Fruit fly (Drosophila melanogaster) whole organism, wandering third instar larva: ENCODE data around the gene Lar.

ENCODE experiments used
- Abd-B ChIP-seq: fragments of >200 bp; optimal IDR thresholded peaks from 2 replicates; lab custom pipeline; 2017; ENCODE audit warnings: missing biosample characterization, missing genetic modification characterization
- CG32264 ChIP-seq: fragments of 200-800 bp; sonication (Bioruptor generic); optimal IDR thresholded peaks from 2 replicates; lab custom pipeline; 2016; ENCODE audit warnings: missing biosample characterization, missing genetic modification characterization
- CG9705 ChIP-seq: fragments of 200-800 bp; sonication (Bioruptor generic); optimal IDR thresholded peaks from 2 replicates; lab custom pipeline; 2018; ENCODE audit warnings: missing biosample characterization, mild to moderate bottlenecking, missing genetic modification characterization
- CrebA ChIP-seq: fragments of 200-800 bp; sonication (Bioruptor generic); optimal IDR thresholded peaks from 2 replicates; lab custom pipeline; 2016; ENCODE audit warnings: missing biosample characterization, mild to moderate bottlenecking, missing genetic modification characterization, borderline replicate concordance
- GATAd ChIP-seq: sonication (Bioruptor generic); optimal IDR thresholded peaks from 2 replicates; lab custom pipeline; 2016; ENCODE audit warnings: missing biosample characterization, missing genetic modification characterization
- HLH106 ChIP-seq: fragments of 200-800 bp; optimal IDR thresholded peaks from 3 replicates; lab custom pipeline; 2019; ENCODE audit warnings: missing biosample characterization, mild to moderate bottlenecking, missing genetic modification characterization, moderate library complexity
- Hr78 ChIP-seq: fragments of >200 bp; optimal IDR thresholded peaks from 2 replicates; lab custom pipeline; 2017; ENCODE audit warnings: missing biosample characterization, missing genetic modification characterization
- Hr83 ChIP-seq: fragments of 200-300 bp; sonication (Bioruptor generic); optimal IDR thresholded peaks from 2 replicates; lab custom pipeline; 2016; ENCODE audit warnings: missing biosample characterization, mild to moderate bottlenecking, missing genetic modification characterization, moderate library complexity; ENCODE audit not compliant: poor library complexity, severe bottlenecking
- Jra ChIP-seq: sonication (Bioruptor generic); optimal IDR thresholded peaks from 2 replicates; lab custom pipeline; 2016; ENCODE audit warnings: missing biosample characterization, missing genetic modification characterization
- Mio ChIP-seq: sonication (Bioruptor generic); optimal IDR thresholded peaks from 2 replicates; lab custom pipeline; 2016; ENCODE audit warnings: missing biosample characterization, missing genetic modification characterization
- Myc ChIP-seq: fragments of >200 bp; optimal IDR thresholded peaks from 2 replicates; lab custom pipeline; 2017
- N ChIP-seq: fragments of >200 bp; optimal IDR thresholded peaks from 2 replicates; lab custom pipeline; 2018; ENCODE audit warnings: missing biosample characterization, missing external identifiers, missing genetic modification characterization
- OdsH ChIP-seq: fragments of 200-800 bp; sonication (Bioruptor generic); optimal IDR thresholded peaks from 2 replicates; lab custom pipeline; 2016; ENCODE audit warnings: missing biosample characterization, mild to moderate bottlenecking, missing genetic modification characterization
- Rel ChIP-seq, 2 experiments: fragments of 200-800 bp; sonication (Bioruptor generic) in 1 of 2; optimal IDR thresholded peaks; 2 replicates in 1 of 2; 3 replicates in 1 of 2; lab custom pipeline; 2016 to 2019; ENCODE audit warnings: mild to moderate bottlenecking in 2 of 2, missing biosample characterization in 2 of 2, missing genetic modification characterization in 2 of 2, moderate library complexity in 1 of 2
- Sp1 ChIP-seq: fragments of 200-800 bp; sonication (Bioruptor generic); optimal IDR thresholded peaks from 3 replicates; lab custom pipeline; 2019; ENCODE audit warnings: missing biosample characterization, mild to moderate bottlenecking, missing genetic modification characterization, moderate library complexity
- Vsx2 ChIP-seq: fragments of 200-300, 225-300 bp; sonication (Bioruptor generic); optimal IDR thresholded peaks from 2 replicates; lab custom pipeline; 2018; ENCODE audit warnings: missing biosample characterization, missing genetic modification characterization; ENCODE audit not compliant: partially characterized antibody
- br ChIP-seq: fragments of 200-800 bp; sonication (Bioruptor generic); optimal IDR thresholded peaks from 2 replicates; lab custom pipeline; 2016; ENCODE audit warnings: missing biosample characterization, missing genetic modification characterization
- brk ChIP-seq: fragments of 200-800 bp; sonication (Bioruptor generic); optimal IDR thresholded peaks from 2 replicates; lab custom pipeline; 2016; ENCODE audit warnings: missing biosample characterization, mild to moderate bottlenecking, missing genetic modification characterization
- dl ChIP-seq, 2 experiments: fragments of 175-275, 200-275 bp in 1 of 2; fragments of 200-275 bp in 1 of 2; sonication (Bioruptor generic); optimal IDR thresholded peaks; lab custom pipeline; 2018; ENCODE audit warnings: mild to moderate bottlenecking in 2 of 2, missing biosample characterization in 2 of 2, missing genetic modification characterization in 2 of 2, moderate library complexity in 2 of 2; ENCODE audit not compliant: partially characterized antibody in 2 of 2, insufficient read depth in 1 of 2
- dmrt93B ChIP-seq: fragments of 200-800 bp; sonication (Bioruptor generic); optimal IDR thresholded peaks from 2 replicates; lab custom pipeline; 2018; ENCODE audit warnings: missing biosample characterization, mild to moderate bottlenecking, missing genetic modification characterization
- dsf ChIP-seq: sonication (Bioruptor generic); optimal IDR thresholded peaks from 2 replicates; lab custom pipeline; 2016; ENCODE audit warnings: missing biosample characterization, missing genetic modification characterization, borderline replicate concordance
- ey ChIP-seq: fragments of 200-800 bp; sonication (Bioruptor generic); optimal IDR thresholded peaks from 2 replicates; lab custom pipeline; 2016; ENCODE audit warnings: missing biosample characterization, missing genetic modification characterization
- foxo ChIP-seq, 2 experiments: fragments of 200-800 bp; sonication (Bioruptor generic); optimal IDR thresholded peaks; 2 replicates in 1 of 2; 3 replicates in 1 of 2; lab custom pipeline; 2016 to 2017; ENCODE audit warnings: missing biosample characterization in 2 of 2, missing genetic modification characterization in 2 of 2
- fru ChIP-seq: fragments of 200-800 bp; sonication (Bioruptor generic); optimal IDR thresholded peaks from 3 replicates; lab custom pipeline; 2016; ENCODE audit warnings: missing biosample characterization, mild to moderate bottlenecking, missing genetic modification characterization
- h ChIP-seq: fragments of 200-800 bp; sonication (Bioruptor generic); optimal IDR thresholded peaks from 3 replicates; lab custom pipeline; 2016; ENCODE audit warnings: missing biosample characterization, mild to moderate bottlenecking, missing genetic modification characterization
- jim ChIP-seq: fragments of 175-275, 200-325 bp; sonication (Bioruptor generic); optimal IDR thresholded peaks from 2 replicates; lab custom pipeline; 2016; ENCODE audit warnings: missing biosample characterization, mild to moderate bottlenecking, missing genetic modification characterization
- pan ChIP-seq: fragments of >200 bp; optimal IDR thresholded peaks from 2 replicates; lab custom pipeline; 2017
- psq ChIP-seq: fragments of 200-800 bp; sonication (Bioruptor generic); optimal IDR thresholded peaks from 3 replicates; lab custom pipeline; 2017; ENCODE audit warnings: missing biosample characterization, mild to moderate bottlenecking, missing genetic modification characterization, moderate library complexity
- rgr ChIP-seq: fragments of 200-800 bp; sonication (Bioruptor generic); optimal IDR thresholded peaks from 3 replicates; lab custom pipeline; 2016; ENCODE audit warnings: missing biosample characterization, mild to moderate bottlenecking, missing genetic modification characterization
- sv ChIP-seq: fragments of 200-800 bp; sonication (Bioruptor generic); optimal IDR thresholded peaks from 3 replicates; lab custom pipeline; 2016; ENCODE audit warnings: missing biosample characterization, missing genetic modification characterization
- usp ChIP-seq: fragments of >200 bp; optimal IDR thresholded peaks from 2 replicates; lab custom pipeline; 2017; ENCODE audit warnings: missing biosample characterization, missing genetic modification characterization
- woc ChIP-seq: sonication (Bioruptor generic); optimal IDR thresholded peaks from 2 replicates; lab custom pipeline; 2016; ENCODE audit warnings: missing biosample characterization, mild to moderate bottlenecking, missing genetic modification characterization

The Lar gene

dm6 chr2L:19576299-19576971 is 10.0 kb upstream of the Lar start:
- TF ChIP-seq br (GFP tag; lab: Kevin White, UChicago) (peak; percentile 15), h (GFP tag; lab: Kevin White, UChicago) (peak; percentile 5), Hr78 (GFP tag; lab: Kevin White, UChicago) (peak; percentile 71), Abd-B (peak; percentile 28), sv (GFP tag; lab: Kevin White, UChicago) (no peak), N (GFP tag; lab: Kevin White, UChicago) (peak; percentile 85), psq (no peak), Jra (GFP tag; lab: Kevin White, UChicago) (no peak)

DNA sequence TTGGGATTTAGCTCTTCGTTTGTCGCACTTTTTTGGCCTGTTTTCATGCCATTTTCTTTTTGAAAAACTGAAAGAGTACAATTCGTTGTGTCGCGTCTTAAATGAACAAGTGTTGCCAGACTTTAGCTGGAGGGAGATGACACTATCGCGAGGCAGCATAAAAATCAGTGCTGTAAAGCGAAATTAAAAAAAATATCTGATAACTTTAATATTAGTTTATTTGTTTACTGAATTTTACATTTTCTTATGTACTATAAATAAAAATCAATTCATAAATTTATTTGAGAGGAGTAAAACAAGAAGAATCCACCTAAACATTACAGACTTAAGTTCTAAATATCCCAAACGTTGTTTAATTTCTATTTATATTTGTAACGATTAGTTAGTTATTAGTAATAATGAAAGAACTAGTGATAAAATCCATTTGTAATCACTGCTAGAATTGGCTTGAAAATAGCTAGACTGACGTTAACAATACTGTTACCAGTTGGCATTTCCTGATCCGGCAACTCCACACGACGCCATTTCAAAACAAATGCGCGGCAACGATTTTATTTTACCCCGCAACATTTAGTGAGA is 9.1 kb upstream of the Lar start, which contains the start of the genes spi and msb1l:
TSS of gene spi (minus strand) at position 129 of the 579 bp plus-strand sequence.
TSS of gene msb1l (plus strand) at position 515 of the 579 bp plus-strand sequence.
- TF ChIP-seq dmrt93B (GFP tag; lab: Kevin White, UChicago) (peak; percentile 20), Rel (GFP tag; optimal IDR thresholded peaks at IDR 0.05; lab: Kevin White, UChicago) (no peak), Rel (tag; optimal IDR thresholded peaks at IDR 0.05; lab: Kevin White, UChicago) (no peak), dl (GFP tag; optimal IDR thresholded peaks at IDR 0.05; lab: Kevin White, UChicago; ENCODE audit: insufficient read depth in 1 of 2, partially characterized antibody in 2 of 2) (no peak), OdsH (GFP tag; lab: Kevin White, UChicago) (peak; percentile 16), Jra (GFP tag; lab: Kevin White, UChicago) (peak; percentile 2), CG9705 (GFP tag; lab: Kevin White, UChicago) (peak; percentile 3), pan (lab: Kevin White, UChicago) (no peak), Abd-B (no peak), GATAd (GFP tag; lab: Kevin White, UChicago) (no peak), sv (GFP tag; lab: Kevin White, UChicago) (no peak), psq (peak; percentile 36), HLH106 (tag; lab: Kevin White, UChicago) (peak; percentile 72), brk (GFP tag; lab: Kevin White, UChicago) (no peak), Hr78 (GFP tag; lab: Kevin White, UChicago) (no peak), woc (peak; percentile 61), foxo (GFP tag; optimal IDR thresholded peaks at IDR 0.05; lab: Kevin White, UChicago) (peak in 1 of 2 experiments; percentile 69), CrebA (no peak), ey (GFP tag; lab: Kevin White, UChicago) (peak; percentile 23), Myc (lab: Kevin White, UChicago) (peak; percentile 75), Hr83 (peak; percentile 39), h (GFP tag; lab: Kevin White, UChicago) (peak; percentile 60), jim (no peak), CG32264 (GFP tag; lab: Kevin White, UChicago) (no peak), rgr (GFP tag; lab: Kevin White, UChicago) (peak; percentile 48), usp (no peak), dsf (GFP tag; lab: Kevin White, UChicago) (peak; percentile 44), Vsx2 (GFP tag; lab: Kevin White, UChicago) (no peak), fru (GFP tag; lab: Kevin White, UChicago) (no peak), Sp1 (GFP tag; lab: Kevin White, UChicago) (peak; percentile 41), N (GFP tag; lab: Kevin White, UChicago) (no peak)

- TF ChIP-seq Mio (GFP tag; lab: Kevin White, UChicago) (no peak), Rel (GFP tag; optimal IDR thresholded peaks at IDR 0.05; lab: Kevin White, UChicago) (no peak), Rel (tag; optimal IDR thresholded peaks at IDR 0.05; lab: Kevin White, UChicago) (peak; percentile 5)
Observed at dm6 chr2L:19579995-19580578, 6.3 kb upstream of the Lar start, which contains the start of gene Pmvk. Pmvk (minus strand) TSS chr2L:19580351.
